Fruit fly (Drosophila melanogaster) whole organism, prepupa: ENCODE measurements around the gene bchs.

ENCODE experiments used
- Blimp-1 ChIP-seq: fragments of 200-800 bp; sonication (Bioruptor generic); optimal IDR thresholded peaks from 3 replicates; lab custom pipeline; 2017; ENCODE audit warnings: missing biosample characterization, missing genetic modification characterization, mild to moderate bottlenecking, moderate library complexity, missing genetic modification reagents
- CG10631 ChIP-seq: fragments of 200-800 bp; sonication (Bioruptor generic); optimal IDR thresholded peaks from 2 replicates; lab custom pipeline; 2016; ENCODE audit warnings: missing biosample characterization, missing genetic modification characterization
- CG10669 ChIP-seq: fragments of 200-800 bp; sonication (Bioruptor generic); optimal IDR thresholded peaks from 3 replicates; lab custom pipeline; 2018; ENCODE audit warnings: missing biosample characterization, mild to moderate bottlenecking, missing genetic modification characterization, moderate library complexity
- CG11762 ChIP-seq: fragments of 200-800 bp; sonication (Bioruptor generic); optimal IDR thresholded peaks from 3 replicates; lab custom pipeline; 2016; ENCODE audit warnings: missing biosample characterization, missing genetic modification characterization; ENCODE audit not compliant: insufficient read depth
- CG11902 ChIP-seq: fragments of 200-800 bp; sonication (Bioruptor generic); optimal IDR thresholded peaks from 3 replicates; lab custom pipeline; 2016; ENCODE audit warnings: missing biosample characterization, missing genetic modification characterization
- CG15336 ChIP-seq: fragments of 200-800 bp; sonication (Bioruptor generic); IDR thresholded peaks from 2 replicates; pipeline ENCODE4 v1.3.6; 2022; ENCODE audit warnings: missing biosample characterization, missing genetic modification characterization
- CG16779 ChIP-seq: fragments of 200-800 bp; sonication (Bioruptor generic); optimal IDR thresholded peaks from 3 replicates; lab custom pipeline; 2017; ENCODE audit warnings: missing biosample characterization, mild to moderate bottlenecking, missing genetic modification characterization
- CG3032 ChIP-seq: fragments of 200-800 bp; optimal IDR thresholded peaks from 2 replicates; lab custom pipeline; 2019; ENCODE audit warnings: missing biosample characterization, mild to moderate bottlenecking, missing genetic modification characterization, moderate library complexity
- CG31627 ChIP-seq: fragments of 200-800 bp; sonication (Bioruptor generic); optimal IDR thresholded peaks from 3 replicates; lab custom pipeline; 2016; ENCODE audit warnings: missing biosample characterization, missing genetic modification characterization
- CG34406 ChIP-seq: fragments of 200-800 bp; sonication (Bioruptor generic); optimal IDR thresholded peaks from 3 replicates; lab custom pipeline; 2016; ENCODE audit warnings: missing biosample characterization, missing genetic modification characterization
- CG3919 ChIP-seq: fragments of 200-800 bp; sonication (Bioruptor generic); optimal IDR thresholded peaks from 3 replicates; lab custom pipeline; 2016; ENCODE audit warnings: missing biosample characterization, missing genetic modification characterization
- CG6276 ChIP-seq: fragments of 200-800 bp; sonication (Bioruptor generic); optimal IDR thresholded peaks from 2 replicates; lab custom pipeline; 2017; ENCODE audit warnings: missing biosample characterization, mild to moderate bottlenecking, missing genetic modification characterization
- CG6792 ChIP-seq: fragments of 200-800 bp; sonication (Bioruptor generic); optimal IDR thresholded peaks from 3 replicates; lab custom pipeline; 2016; ENCODE audit warnings: missing biosample characterization, missing genetic modification characterization
- CG6808 ChIP-seq: fragments of 200-800 bp; sonication (Bioruptor generic); optimal IDR thresholded peaks from 3 replicates; lab custom pipeline; 2017; ENCODE audit warnings: missing biosample characterization, missing genetic modification characterization, mild to moderate bottlenecking, moderate library complexity, missing genetic modification reagents
- CG8119 ChIP-seq: fragments of 200-800 bp; sonication (Bioruptor generic); IDR thresholded peaks from 3 replicates; pipeline ENCODE4 v1.3.6; 2022; ENCODE audit warnings: missing biosample characterization, missing genetic modification characterization
- CG8632 ChIP-seq: fragments of 200-800 bp; sonication (Bioruptor generic); optimal IDR thresholded peaks from 3 replicates; lab custom pipeline; 2016; ENCODE audit warnings: missing biosample characterization, missing genetic modification characterization
- CG9139 ChIP-seq: fragments of 200-800 bp; sonication (Bioruptor generic); optimal IDR thresholded peaks from 3 replicates; lab custom pipeline; 2017; ENCODE audit warnings: missing biosample characterization, mild to moderate bottlenecking, missing genetic modification characterization
- Eip75B ChIP-seq: fragments of 200-800 bp; sonication (Bioruptor generic); optimal IDR thresholded peaks from 3 replicates; lab custom pipeline; 2016; ENCODE audit warnings: missing biosample characterization, missing genetic modification characterization
- Eip78C ChIP-seq: fragments of 200-800 bp; sonication (Bioruptor generic); peaks from one replicate; lab custom pipeline; 2016; ENCODE audit warnings: missing biosample characterization, missing genetic modification characterization
- Eip93F ChIP-seq: fragments of 200-800 bp; sonication (Bioruptor generic); optimal IDR thresholded peaks from 2 replicates; lab custom pipeline; 2016; ENCODE audit warnings: missing biosample characterization, mild to moderate bottlenecking, missing genetic modification characterization
- Ets21C ChIP-seq: fragments of 200-800 bp; sonication (Bioruptor generic); optimal IDR thresholded peaks from 3 replicates; lab custom pipeline; 2016; ENCODE audit warnings: missing biosample characterization, missing genetic modification characterization
- Ets96B ChIP-seq: fragments of 200-800 bp; optimal IDR thresholded peaks from 2 replicates; lab custom pipeline; 2019; ENCODE audit warnings: missing biosample characterization, mild to moderate bottlenecking, missing genetic modification characterization, moderate library complexity
- Gug ChIP-seq: fragments of 200-800 bp; sonication (Bioruptor generic); IDR thresholded peaks from 2 replicates; pipeline ENCODE4 v1.3.6; 2022; ENCODE audit warnings: missing biosample characterization, missing genetic modification characterization
- Hr39 ChIP-seq: fragments of 200-800 bp; sonication (Bioruptor generic); optimal IDR thresholded peaks from 2 replicates; lab custom pipeline; 2016; ENCODE audit warnings: missing biosample characterization, missing genetic modification characterization
- Hr4 ChIP-seq: fragments of 200-800 bp; sonication (Bioruptor generic); optimal IDR thresholded peaks from 3 replicates; lab custom pipeline; 2016; ENCODE audit warnings: missing biosample characterization, missing genetic modification characterization
- Lpt ChIP-seq: fragments of 200-800 bp; sonication (Bioruptor generic); optimal IDR thresholded peaks from 3 replicates; lab custom pipeline; 2016; ENCODE audit warnings: missing biosample characterization, missing genetic modification characterization
- Met ChIP-seq: fragments of 200-800 bp; sonication (Bioruptor generic); optimal IDR thresholded peaks from 3 replicates; lab custom pipeline; 2016; ENCODE audit warnings: missing biosample characterization, missing genetic modification characterization
- OdsH ChIP-seq: fragments of 200-800 bp; sonication (Bioruptor generic); optimal IDR thresholded peaks from 3 replicates; lab custom pipeline; 2016; ENCODE audit warnings: missing biosample characterization, missing genetic modification characterization
- Sox102F ChIP-seq: fragments of 200-800 bp; sonication (Bioruptor generic); optimal IDR thresholded peaks from 2 replicates; lab custom pipeline; 2016; ENCODE audit warnings: missing biosample characterization, mild to moderate bottlenecking, missing genetic modification characterization
- Sox14 ChIP-seq: fragments of 200-800 bp; sonication (Bioruptor generic); optimal IDR thresholded peaks from 3 replicates; lab custom pipeline; 2016; ENCODE audit warnings: missing biosample characterization, missing genetic modification characterization
- achi ChIP-seq: fragments of 200-800 bp; sonication (Bioruptor generic); optimal IDR thresholded peaks from 3 replicates; lab custom pipeline; 2016; ENCODE audit warnings: missing biosample characterization, missing genetic modification characterization
- acj6 ChIP-seq: fragments of 200-800 bp; sonication (Bioruptor generic); optimal IDR thresholded peaks from 3 replicates; lab custom pipeline; 2016; ENCODE audit warnings: missing biosample characterization, missing genetic modification characterization
- cyc ChIP-seq: fragments of 200-800 bp; sonication (Bioruptor generic); optimal IDR thresholded peaks from 3 replicates; lab custom pipeline; 2016; ENCODE audit warnings: missing biosample characterization, missing genetic modification characterization
- eg ChIP-seq: fragments of 200-800 bp; sonication (Bioruptor generic); IDR thresholded peaks from 3 replicates; pipeline ENCODE4 v1.3.6; 2022; ENCODE audit warnings: missing biosample characterization, missing genetic modification characterization
- esn ChIP-seq: fragments of 200-800 bp; sonication (Bioruptor generic); optimal IDR thresholded peaks from 2 replicates; lab custom pipeline; 2016; ENCODE audit warnings: missing biosample characterization, mild to moderate bottlenecking, missing genetic modification characterization, moderate library complexity
- fd59A ChIP-seq: fragments of 200-800 bp; sonication (Bioruptor generic); optimal IDR thresholded peaks from 2 replicates; lab custom pipeline; 2017; ENCODE audit warnings: missing biosample characterization, mild to moderate bottlenecking, missing genetic modification characterization, missing genetic modification reagents
- fd85E ChIP-seq: fragments of 200-800 bp; sonication (Bioruptor generic); optimal IDR thresholded peaks from 3 replicates; lab custom pipeline; 2016; ENCODE audit warnings: missing biosample characterization, missing genetic modification characterization
- fkh ChIP-seq: fragments of 200-800 bp; sonication (Bioruptor generic); optimal IDR thresholded peaks from 3 replicates; lab custom pipeline; 2017; ENCODE audit warnings: missing biosample characterization, mild to moderate bottlenecking, missing genetic modification characterization, moderate library complexity
- net ChIP-seq: fragments of 200-800 bp; sonication (Bioruptor generic); optimal IDR thresholded peaks from 3 replicates; lab custom pipeline; 2016; ENCODE audit warnings: missing biosample characterization, missing genetic modification characterization
- salr ChIP-seq, 2 experiments: fragments of 200-800 bp; sonication (Bioruptor generic); optimal IDR thresholded peaks; 3 replicates each; lab custom pipeline; 2016 to 2018; ENCODE audit warnings: missing biosample characterization in 2 of 2, missing genetic modification characterization in 2 of 2, mild to moderate bottlenecking in 1 of 2
- spab ChIP-seq: fragments of 200-800 bp; sonication (Bioruptor generic); optimal IDR thresholded peaks from 2 replicates; lab custom pipeline; 2017; ENCODE audit warnings: missing biosample characterization, mild to moderate bottlenecking, missing genetic modification characterization, missing genetic modification reagents
- ss ChIP-seq, 2 experiments: fragments of 200-800 bp; sonication (Bioruptor generic); optimal IDR thresholded peaks; 2 replicates in 1 of 2; 3 replicates in 1 of 2; lab custom pipeline; 2017 to 2018; ENCODE audit warnings: mild to moderate bottlenecking in 2 of 2, missing biosample characterization in 2 of 2, missing genetic modification characterization in 2 of 2, moderate library complexity in 1 of 2
- svp ChIP-seq: fragments of 200-800 bp; sonication (Bioruptor generic); peaks from one replicate; lab custom pipeline; 2016; ENCODE audit warnings: missing biosample characterization, missing genetic modification characterization
- vri ChIP-seq: fragments of 200-800 bp; sonication (Bioruptor generic); optimal IDR thresholded peaks from 3 replicates; lab custom pipeline; 2016; ENCODE audit warnings: missing biosample characterization, mild to moderate bottlenecking, missing genetic modification characterization

The bchs gene

DNA sequence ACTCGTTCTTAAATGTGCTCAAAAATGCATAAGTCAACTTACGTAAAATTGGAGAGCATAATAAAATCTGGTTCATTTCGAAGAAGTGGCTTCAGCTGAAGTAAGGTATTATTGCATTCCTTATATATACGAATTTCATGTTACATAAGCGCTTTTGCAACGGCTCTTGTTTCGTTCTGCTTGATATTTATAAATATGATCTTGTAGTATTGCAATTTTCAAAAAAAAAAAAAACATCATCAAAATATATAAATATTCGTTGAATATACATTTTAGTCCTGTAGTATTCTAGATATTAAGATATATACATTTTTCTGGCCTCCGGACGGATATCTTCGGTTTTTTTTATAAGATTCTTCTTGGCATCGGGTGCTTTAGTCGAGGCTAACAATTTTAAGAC, 13.2 kb upstream of the bchs start, which contains the start of gene Acp26Aa:
Acp26Aa (minus strand) TSS at position 101 of the 400 bp plus-strand sequence.
- TF ChIP-seq svp (GFP tag; lab: Kevin White, UChicago), result peak; percentile 5
- TF ChIP-seq Met (GFP tag; lab: Kevin White, UChicago), result no peak
- no peak for TF ChIP-seq CG10669
- no peak for TF ChIP-seq Eip75B
- no peak for TF ChIP-seq Sox14

DNA sequence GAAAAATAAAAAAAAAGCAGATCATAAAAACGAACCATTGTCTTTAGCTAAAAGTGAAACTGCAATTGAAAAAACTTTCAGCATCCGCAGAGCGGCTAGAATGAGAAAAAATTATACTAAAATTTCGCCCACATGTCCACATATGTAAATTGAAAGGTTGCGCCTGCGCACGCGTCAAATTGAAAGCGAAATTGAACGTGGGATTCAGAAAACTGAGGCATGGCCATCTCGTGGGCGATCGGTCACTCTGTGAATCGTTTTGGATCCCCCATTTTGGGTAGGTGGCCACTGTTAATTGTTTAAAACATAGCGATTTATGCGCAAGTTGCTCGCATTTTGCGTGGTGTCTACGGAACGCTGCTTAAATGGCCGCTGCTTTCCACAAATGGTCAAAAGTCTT, 12.4 kb upstream of the bchs start:
- TF ChIP-seq CG3032 (tag; lab: Kevin White, UChicago), result no peak
- TF ChIP-seq CG34406 (GFP tag; lab: Kevin White, UChicago), result no peak
- no peak for TF ChIP-seq Eip93F
- no peak for TF ChIP-seq fkh
- no peak for TF ChIP-seq fd85E (GFP tag; lab: Kevin White, UChicago)
- TF ChIP-seq Gug (GFP tag; lab: Robert Waterston, UW), result no peak
- no peak for TF ChIP-seq Sox14
- TF ChIP-seq Hr39, result no peak
- no peak for TF ChIP-seq Ets21C (GFP tag; lab: Kevin White, UChicago)
- TF ChIP-seq CG6792 (GFP tag; lab: Kevin White, UChicago), result no peak
- TF ChIP-seq esn (GFP tag; lab: Kevin White, UChicago), result no peak
- TF ChIP-seq, all 60 proteins: peak for 0

DNA sequence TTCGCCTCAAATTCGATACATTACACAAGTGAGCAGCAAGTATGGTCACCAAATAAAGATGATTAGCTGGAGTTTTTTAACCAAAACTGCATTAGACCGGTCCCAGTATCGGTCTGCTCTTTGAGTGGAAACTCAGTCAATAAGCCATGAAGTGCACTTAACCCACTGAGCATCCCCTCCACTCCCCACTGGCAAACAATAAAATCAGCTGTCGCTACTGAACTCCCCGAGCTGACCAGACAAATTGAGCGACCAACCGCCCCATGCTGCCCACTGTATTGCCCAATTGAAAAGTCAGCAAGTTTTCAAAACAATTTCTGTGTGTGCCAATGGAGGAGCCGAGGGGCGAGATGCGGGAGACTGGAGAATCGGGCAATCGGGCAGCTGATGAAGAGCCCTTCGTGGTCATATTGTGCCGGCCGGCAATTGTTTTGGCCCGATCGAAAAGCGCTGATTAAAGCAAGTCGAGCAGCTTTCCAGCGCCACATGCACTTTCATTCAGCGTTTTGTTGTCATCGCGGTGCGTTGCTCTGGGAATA, 7.7 kb upstream of the bchs start:
- TF ChIP-seq Blimp-1 (GFP tag; lab: Kevin White, UChicago) (peak; percentile 11), net (GFP tag; lab: Kevin White, UChicago) (no peak), Eip78C (peak; percentile 23), CG3919 (no peak), CG6792 (GFP tag; lab: Kevin White, UChicago) (no peak), CG9139 (GFP tag; lab: Kevin White, UChicago) (no peak), vri (GFP tag; lab: Kevin White, UChicago) (no peak), acj6 (GFP tag; lab: Kevin White, UChicago) (no peak), Ets96B (tag; lab: Kevin White, UChicago) (no peak), spab (GFP tag; lab: Kevin White, UChicago) (no peak), achi (GFP tag; lab: Kevin White, UChicago) (no peak)

DNA sequence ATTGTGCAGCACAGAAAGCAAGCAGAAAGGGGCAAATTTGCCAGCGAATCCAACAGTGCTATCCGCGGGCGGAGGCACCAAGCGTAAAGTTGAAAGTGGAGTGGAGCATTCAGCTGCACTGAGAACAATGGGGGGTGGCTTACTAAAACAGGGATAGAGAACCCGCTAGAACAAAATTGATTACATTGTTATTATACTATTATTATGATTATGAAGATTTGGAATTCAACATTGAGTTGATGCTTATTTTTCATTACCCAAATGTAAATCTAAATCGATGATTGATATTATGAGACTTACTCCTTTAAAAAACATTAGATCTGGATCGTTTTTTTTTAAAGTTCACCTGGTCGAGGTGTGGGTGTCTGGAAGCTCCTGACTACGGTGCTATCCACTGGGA, 5.4 kb upstream of the bchs start:
- TF ChIP-seq Hr4 (peak; percentile 12), CG15336 (GFP tag; lab: Robert Waterston, UW) (peak; percentile 37), Sox102F (GFP tag; lab: Kevin White, UChicago) (no peak), vri (GFP tag; lab: Kevin White, UChicago) (no peak), CG6276 (peak; percentile 22), CG10631 (GFP tag; lab: Kevin White, UChicago) (no peak), Sox14 (peak; percentile 4), ss (GFP tag; optimal IDR thresholded peaks at IDR 0.05; lab: Kevin White, UChicago) (no peak), CG11902 (no peak), CG10669 (no peak), salr (GFP tag; optimal IDR thresholded peaks at IDR 0.05; lab: Kevin White, UChicago) (peak in 1 of 2 experiments; percentile 4), achi (GFP tag; lab: Kevin White, UChicago) (peak; percentile 23), cyc (GFP tag; lab: Kevin White, UChicago) (no peak), Gug (GFP tag; lab: Robert Waterston, UW) (no peak), CG6792 (GFP tag; lab: Kevin White, UChicago) (no peak), CG6808 (GFP tag; lab: Kevin White, UChicago) (no peak), fd59A (GFP tag; lab: Kevin White, UChicago) (no peak), fd85E (GFP tag; lab: Kevin White, UChicago) (no peak), CG3919 (peak; percentile 19), CG31627 (GFP tag; lab: Kevin White, UChicago) (no peak), fkh (no peak), Ets96B (tag; lab: Kevin White, UChicago) (no peak), CG11762 (GFP tag; lab: Kevin White, UChicago) (no peak), CG8119 (GFP tag; lab: Robert Waterston, UW) (peak; percentile 35; the same call in 1 of the 3 replicates), CG16779 (tag; lab: Kevin White, UChicago) (no peak), Eip75B (no peak), CG8632 (GFP tag; lab: Kevin White, UChicago) (no peak), eg (GFP tag; lab: Robert Waterston, UW) (peak; percentile 39; the same call in 1 of the 3 replicates), Ets21C (GFP tag; lab: Kevin White, UChicago) (no peak), acj6 (GFP tag; lab: Kevin White, UChicago) (no peak), OdsH (GFP tag; lab: Kevin White, UChicago) (no peak), Lpt (no peak)
